Worm (Caenorhabditis elegans) whole organism, L2 larva: ENCODE measurements around the gene poml-1.

ENCODE experiments used
- elt-1 ChIP-seq: fragments of 150-350 bp; optimal IDR thresholded peaks from 2 replicates; lab custom pipeline; 2014; ENCODE audit warnings: missing biosample characterization, missing genetic modification characterization
- elt-3 ChIP-seq: sonication (generic microtip); optimal IDR thresholded peaks from 2 replicates; lab custom pipeline; 2017; ENCODE audit warnings: missing biosample characterization, missing genetic modification characterization
- lin-13 ChIP-seq: fragments of 150-350 bp; optimal IDR thresholded peaks from 2 replicates; lab custom pipeline; 2014; ENCODE audit warnings: missing biosample characterization, missing genetic modification reagents, missing genetic modification characterization
- nhr-12 ChIP-seq: fragments of 150-350 bp; optimal IDR thresholded peaks from 2 replicates; lab custom pipeline; 2014; ENCODE audit warnings: missing biosample characterization, missing genetic modification characterization
- nhr-23 ChIP-seq: fragments of 150-350 bp; optimal IDR thresholded peaks from 2 replicates; lab custom pipeline; 2014; ENCODE audit warnings: missing biosample characterization, missing genetic modification reagents, missing genetic modification characterization
- nhr-6 ChIP-seq: fragments of 150-350 bp; optimal IDR thresholded peaks from 2 replicates; lab custom pipeline; 2014; ENCODE audit warnings: missing biosample characterization, missing genetic modification characterization
- nhr-77 ChIP-seq: fragments of 150-350 bp; optimal IDR thresholded peaks from 2 replicates; lab custom pipeline; 2014; ENCODE audit warnings: missing biosample characterization, missing genetic modification characterization

DNA sequence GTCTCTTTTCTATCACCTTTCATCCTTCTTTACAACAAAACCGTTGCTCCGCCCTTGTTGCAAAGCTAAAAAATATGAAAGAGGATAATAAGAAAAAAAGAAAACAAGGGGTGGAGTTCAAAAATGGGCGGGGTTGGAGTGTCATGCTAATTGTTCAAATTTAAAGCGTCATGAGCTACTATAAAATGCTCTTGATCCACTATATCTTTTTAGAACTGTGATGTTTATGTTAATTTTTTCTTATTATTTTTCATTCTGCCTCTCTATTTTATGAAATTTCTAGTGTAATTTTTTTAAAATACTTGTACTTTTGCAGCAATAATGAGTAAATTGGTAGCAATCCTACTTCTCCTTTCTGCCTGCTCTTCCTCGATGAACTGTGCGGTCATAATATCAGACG lies 16.1 kb downstream of the poml-1 start, which contains the start of gene K02D3.1:
- no peak for TF ChIP-seq nhr-23 (tag; lab: Kevin White, UChicago)
- no peak for TF ChIP-seq elt-1
- no peak for TF ChIP-seq nhr-6
- TF ChIP-seq nhr-12 (tag; lab: Kevin White, UChicago): no peak
- no peak for TF ChIP-seq nhr-77
- no peak for TF ChIP-seq lin-13 (GFP tag; lab: Kevin White, UChicago)
- no peak for TF ChIP-seq elt-3 (tag; lab: Kevin White, UChicago)
